Fruit fly (Drosophila melanogaster) whole organism, wandering third instar larva: ENCODE measurements around the gene CG4842.

Experiments used
- Abd-B ChIP-seq: fragments of >200 bp; optimal IDR thresholded peaks from 2 replicates; lab custom pipeline; 2017; ENCODE audit warnings: missing biosample characterization, missing genetic modification characterization
- CG32264 ChIP-seq: fragments of 200-800 bp; sonication (Bioruptor generic); optimal IDR thresholded peaks from 2 replicates; lab custom pipeline; 2016; ENCODE audit warnings: missing biosample characterization, missing genetic modification characterization
- CG9705 ChIP-seq: fragments of 200-800 bp; sonication (Bioruptor generic); optimal IDR thresholded peaks from 2 replicates; lab custom pipeline; 2018; ENCODE audit warnings: missing biosample characterization, mild to moderate bottlenecking, missing genetic modification characterization
- Dfd ChIP-seq: fragments of >200 bp; optimal IDR thresholded peaks from 2 replicates; lab custom pipeline; 2017; ENCODE audit warnings: missing biosample characterization, missing genetic modification characterization
- Dif ChIP-seq: fragments of 200-275, 200-300 bp; sonication (Bioruptor generic); optimal IDR thresholded peaks from 2 replicates; lab custom pipeline; 2018; ENCODE audit warnings: missing biosample characterization, missing genetic modification characterization; ENCODE audit not compliant: partially characterized antibody
- GATAd ChIP-seq: sonication (Bioruptor generic); optimal IDR thresholded peaks from 2 replicates; lab custom pipeline; 2016; ENCODE audit warnings: missing biosample characterization, missing genetic modification characterization
- HLH106 ChIP-seq: fragments of 200-800 bp; optimal IDR thresholded peaks from 3 replicates; lab custom pipeline; 2019; ENCODE audit warnings: missing biosample characterization, mild to moderate bottlenecking, missing genetic modification characterization, moderate library complexity
- Hnf4 ChIP-seq: fragments of 200-800 bp; sonication (Bioruptor generic); optimal IDR thresholded peaks from 2 replicates; lab custom pipeline; 2016; ENCODE audit warnings: missing biosample characterization, mild to moderate bottlenecking, missing genetic modification characterization
- Hr78 ChIP-seq: fragments of >200 bp; optimal IDR thresholded peaks from 2 replicates; lab custom pipeline; 2017; ENCODE audit warnings: missing biosample characterization, missing genetic modification characterization
- Hr83 ChIP-seq: fragments of 200-300 bp; sonication (Bioruptor generic); optimal IDR thresholded peaks from 2 replicates; lab custom pipeline; 2016; ENCODE audit warnings: missing biosample characterization, mild to moderate bottlenecking, missing genetic modification characterization, moderate library complexity; ENCODE audit not compliant: poor library complexity, severe bottlenecking
- Jra ChIP-seq: sonication (Bioruptor generic); optimal IDR thresholded peaks from 2 replicates; lab custom pipeline; 2016; ENCODE audit warnings: missing biosample characterization, missing genetic modification characterization
- Mio ChIP-seq: sonication (Bioruptor generic); optimal IDR thresholded peaks from 2 replicates; lab custom pipeline; 2016; ENCODE audit warnings: missing biosample characterization, missing genetic modification characterization
- Myc ChIP-seq: fragments of >200 bp; optimal IDR thresholded peaks from 2 replicates; lab custom pipeline; 2017
- N ChIP-seq: fragments of >200 bp; optimal IDR thresholded peaks from 2 replicates; lab custom pipeline; 2018; ENCODE audit warnings: missing biosample characterization, missing external identifiers, missing genetic modification characterization
- OdsH ChIP-seq: fragments of 200-800 bp; sonication (Bioruptor generic); optimal IDR thresholded peaks from 2 replicates; lab custom pipeline; 2016; ENCODE audit warnings: missing biosample characterization, mild to moderate bottlenecking, missing genetic modification characterization
- Rel ChIP-seq, 2 experiments: fragments of 200-800 bp; sonication (Bioruptor generic) in 1 of 2; optimal IDR thresholded peaks; 2 replicates in 1 of 2; 3 replicates in 1 of 2; lab custom pipeline; 2016 to 2019; ENCODE audit warnings: mild to moderate bottlenecking in 2 of 2, missing biosample characterization in 2 of 2, missing genetic modification characterization in 2 of 2, moderate library complexity in 1 of 2
- Sp1 ChIP-seq: fragments of 200-800 bp; sonication (Bioruptor generic); optimal IDR thresholded peaks from 3 replicates; lab custom pipeline; 2019; ENCODE audit warnings: missing biosample characterization, mild to moderate bottlenecking, missing genetic modification characterization, moderate library complexity
- Vsx2 ChIP-seq: fragments of 200-300, 225-300 bp; sonication (Bioruptor generic); optimal IDR thresholded peaks from 2 replicates; lab custom pipeline; 2018; ENCODE audit warnings: missing biosample characterization, missing genetic modification characterization; ENCODE audit not compliant: partially characterized antibody
- br ChIP-seq: fragments of 200-800 bp; sonication (Bioruptor generic); optimal IDR thresholded peaks from 2 replicates; lab custom pipeline; 2016; ENCODE audit warnings: missing biosample characterization, missing genetic modification characterization
- brk ChIP-seq: fragments of 200-800 bp; sonication (Bioruptor generic); optimal IDR thresholded peaks from 2 replicates; lab custom pipeline; 2016; ENCODE audit warnings: missing biosample characterization, mild to moderate bottlenecking, missing genetic modification characterization
- dl ChIP-seq, 2 experiments: fragments of 175-275, 200-275 bp in 1 of 2; fragments of 200-275 bp in 1 of 2; sonication (Bioruptor generic); optimal IDR thresholded peaks; lab custom pipeline; 2018; ENCODE audit warnings: mild to moderate bottlenecking in 2 of 2, missing biosample characterization in 2 of 2, missing genetic modification characterization in 2 of 2, moderate library complexity in 2 of 2; ENCODE audit not compliant: partially characterized antibody in 2 of 2, insufficient read depth in 1 of 2
- dmrt93B ChIP-seq: fragments of 200-800 bp; sonication (Bioruptor generic); optimal IDR thresholded peaks from 2 replicates; lab custom pipeline; 2018; ENCODE audit warnings: missing biosample characterization, mild to moderate bottlenecking, missing genetic modification characterization
- dsf ChIP-seq: sonication (Bioruptor generic); optimal IDR thresholded peaks from 2 replicates; lab custom pipeline; 2016; ENCODE audit warnings: missing biosample characterization, missing genetic modification characterization, borderline replicate concordance
- ey ChIP-seq: fragments of 200-800 bp; sonication (Bioruptor generic); optimal IDR thresholded peaks from 2 replicates; lab custom pipeline; 2016; ENCODE audit warnings: missing biosample characterization, missing genetic modification characterization
- foxo ChIP-seq, 2 experiments: fragments of 200-800 bp; sonication (Bioruptor generic); optimal IDR thresholded peaks; 2 replicates in 1 of 2; 3 replicates in 1 of 2; lab custom pipeline; 2016 to 2017; ENCODE audit warnings: missing biosample characterization in 2 of 2, missing genetic modification characterization in 2 of 2
- fru ChIP-seq: fragments of 200-800 bp; sonication (Bioruptor generic); optimal IDR thresholded peaks from 3 replicates; lab custom pipeline; 2016; ENCODE audit warnings: missing biosample characterization, mild to moderate bottlenecking, missing genetic modification characterization
- h ChIP-seq: fragments of 200-800 bp; sonication (Bioruptor generic); optimal IDR thresholded peaks from 3 replicates; lab custom pipeline; 2016; ENCODE audit warnings: missing biosample characterization, mild to moderate bottlenecking, missing genetic modification characterization
- jim ChIP-seq: fragments of 175-275, 200-325 bp; sonication (Bioruptor generic); optimal IDR thresholded peaks from 2 replicates; lab custom pipeline; 2016; ENCODE audit warnings: missing biosample characterization, mild to moderate bottlenecking, missing genetic modification characterization
- lola ChIP-seq: fragments of >200 bp; optimal IDR thresholded peaks from 2 replicates; lab custom pipeline; 2017; ENCODE audit warnings: missing biosample characterization, missing genetic modification characterization
- pan ChIP-seq: fragments of >200 bp; optimal IDR thresholded peaks from 2 replicates; lab custom pipeline; 2017
- psq ChIP-seq: fragments of 200-800 bp; sonication (Bioruptor generic); optimal IDR thresholded peaks from 3 replicates; lab custom pipeline; 2017; ENCODE audit warnings: missing biosample characterization, mild to moderate bottlenecking, missing genetic modification characterization, moderate library complexity
- rgr ChIP-seq: fragments of 200-800 bp; sonication (Bioruptor generic); optimal IDR thresholded peaks from 3 replicates; lab custom pipeline; 2016; ENCODE audit warnings: missing biosample characterization, mild to moderate bottlenecking, missing genetic modification characterization
- sage ChIP-seq: fragments of 200-800 bp; sonication (Bioruptor generic); optimal IDR thresholded peaks from 2 replicates; lab custom pipeline; 2016; ENCODE audit warnings: missing biosample characterization, mild to moderate bottlenecking, missing genetic modification characterization
- sv ChIP-seq: fragments of 200-800 bp; sonication (Bioruptor generic); optimal IDR thresholded peaks from 3 replicates; lab custom pipeline; 2016; ENCODE audit warnings: missing biosample characterization, missing genetic modification characterization
- tai ChIP-seq: sonication (Bioruptor generic); optimal IDR thresholded peaks from 2 replicates; lab custom pipeline; 2016; ENCODE audit warnings: missing biosample characterization, missing genetic modification characterization
- usp ChIP-seq: fragments of >200 bp; optimal IDR thresholded peaks from 2 replicates; lab custom pipeline; 2017; ENCODE audit warnings: missing biosample characterization, missing genetic modification characterization
- woc ChIP-seq: sonication (Bioruptor generic); optimal IDR thresholded peaks from 2 replicates; lab custom pipeline; 2016; ENCODE audit warnings: missing biosample characterization, mild to moderate bottlenecking, missing genetic modification characterization

The CG4842 gene

DNA sequence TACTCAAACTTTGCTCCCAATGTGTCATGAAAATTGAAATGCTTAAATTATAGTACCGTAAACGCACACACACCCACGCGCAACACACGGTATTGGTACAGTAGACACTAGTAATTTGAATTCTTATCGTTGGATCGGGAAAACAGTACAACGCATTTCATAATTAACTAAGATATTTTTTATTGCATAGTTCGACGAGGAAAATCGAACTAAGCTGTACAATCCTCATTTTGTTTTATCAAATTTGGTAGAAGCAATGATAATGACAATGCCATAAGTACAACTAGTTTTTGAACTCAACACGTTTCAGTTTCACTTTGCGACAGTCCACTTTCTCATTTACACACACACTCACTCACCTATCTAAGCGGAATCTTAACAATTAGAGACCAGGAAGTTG lies 12.6 kb downstream of the CG4842 start:
- TF ChIP-seq ey (peak; percentile 43), OdsH (GFP tag; lab: Kevin White, UChicago) (peak; percentile 36), sv (GFP tag; lab: Kevin White, UChicago) (peak; percentile 51), GATAd (no peak), CG32264 (no peak), rgr (peak; percentile 46), tai (GFP tag; lab: Kevin White, UChicago) (no peak), HLH106 (tag; lab: Kevin White, UChicago) (no peak), foxo (GFP tag; optimal IDR thresholded peaks at IDR 0.05; lab: Kevin White, UChicago) (peak in 1 of 2 experiments; percentile 55), jim (GFP tag; lab: Kevin White, UChicago) (no peak), brk (GFP tag; lab: Kevin White, UChicago) (no peak), br (GFP tag; lab: Kevin White, UChicago) (peak; percentile 25), h (GFP tag; lab: Kevin White, UChicago) (peak; percentile 50), Mio (GFP tag; lab: Kevin White, UChicago) (no peak), Rel (GFP tag; optimal IDR thresholded peaks at IDR 0.05; lab: Kevin White, UChicago) (no peak), Rel (tag; optimal IDR thresholded peaks at IDR 0.05; lab: Kevin White, UChicago) (no peak), Sp1 (GFP tag; lab: Kevin White, UChicago) (no peak), fru (GFP tag; lab: Kevin White, UChicago) (peak; percentile 10), Hr78 (GFP tag; lab: Kevin White, UChicago) (no peak), dsf (no peak), Jra (GFP tag; lab: Kevin White, UChicago) (no peak)

DNA sequence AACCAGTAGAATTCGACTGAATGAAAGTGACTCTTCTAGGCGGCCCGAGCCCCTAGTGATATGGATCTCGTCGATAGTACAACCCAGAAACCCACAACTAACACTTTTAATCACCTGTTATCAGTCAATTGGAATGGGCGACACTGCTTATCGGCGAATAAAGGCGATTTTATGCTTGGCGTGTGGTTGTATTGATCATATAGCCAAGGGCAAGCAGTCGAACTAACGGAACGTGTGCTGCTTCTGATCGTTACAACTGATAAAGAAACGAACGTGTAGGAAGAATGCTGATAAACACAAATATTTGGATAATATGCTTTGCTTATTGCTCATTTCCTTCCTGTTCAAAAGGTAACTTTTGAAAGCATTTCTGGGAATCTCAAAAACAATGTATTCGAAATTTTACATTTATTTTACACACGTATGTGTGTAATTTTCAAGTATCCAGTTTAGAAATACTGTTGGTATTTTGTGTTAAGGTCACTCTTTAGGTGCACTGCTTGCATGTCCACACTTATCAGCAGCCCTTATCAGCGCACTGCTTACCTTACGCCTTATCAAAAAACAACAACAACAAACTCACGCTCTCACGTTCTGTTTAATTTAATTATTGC lies 13.1 kb downstream of the CG4842 start, which contains the start of gene Agpat4:
Gene Agpat4, minus strand, starts transcription at position 387 of the 614 bp plus-strand sequence.
- no peak for TF ChIP-seq pan
- peak; percentile 96 for TF ChIP-seq GATAd
- peak; percentile 10 for TF ChIP-seq Myc
- TF ChIP-seq woc (GFP tag; lab: Kevin White, UChicago): no peak
- no peak for TF ChIP-seq lola (GFP tag; lab: Kevin White, UChicago)
- peak; percentile 31 for TF ChIP-seq fru (GFP tag; lab: Kevin White, UChicago)

DNA sequence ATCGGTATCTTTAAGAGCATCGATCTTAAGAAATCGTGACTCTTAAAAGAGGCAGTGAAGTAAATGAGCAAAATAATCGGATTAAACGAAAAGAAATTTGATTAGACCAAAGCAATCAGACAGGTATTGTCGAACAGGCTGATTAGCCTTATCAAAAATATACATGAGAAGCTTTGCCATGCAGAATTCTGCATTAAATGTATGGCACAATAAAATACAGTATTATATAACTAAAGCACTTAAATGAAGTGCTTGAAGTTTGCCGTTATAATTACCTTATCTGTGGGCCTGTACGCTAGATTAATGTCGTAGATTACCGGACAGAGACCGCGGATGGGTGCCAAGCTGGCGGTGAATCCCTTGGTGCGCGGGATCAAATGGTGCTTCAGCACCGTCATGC lies 14.9 kb downstream of the CG4842 start:
- TF ChIP-seq Rel (GFP tag; optimal IDR thresholded peaks at IDR 0.05; lab: Kevin White, UChicago) (no peak), Rel (tag; optimal IDR thresholded peaks at IDR 0.05; lab: Kevin White, UChicago) (peak; percentile 1), Myc (no peak)

DNA sequence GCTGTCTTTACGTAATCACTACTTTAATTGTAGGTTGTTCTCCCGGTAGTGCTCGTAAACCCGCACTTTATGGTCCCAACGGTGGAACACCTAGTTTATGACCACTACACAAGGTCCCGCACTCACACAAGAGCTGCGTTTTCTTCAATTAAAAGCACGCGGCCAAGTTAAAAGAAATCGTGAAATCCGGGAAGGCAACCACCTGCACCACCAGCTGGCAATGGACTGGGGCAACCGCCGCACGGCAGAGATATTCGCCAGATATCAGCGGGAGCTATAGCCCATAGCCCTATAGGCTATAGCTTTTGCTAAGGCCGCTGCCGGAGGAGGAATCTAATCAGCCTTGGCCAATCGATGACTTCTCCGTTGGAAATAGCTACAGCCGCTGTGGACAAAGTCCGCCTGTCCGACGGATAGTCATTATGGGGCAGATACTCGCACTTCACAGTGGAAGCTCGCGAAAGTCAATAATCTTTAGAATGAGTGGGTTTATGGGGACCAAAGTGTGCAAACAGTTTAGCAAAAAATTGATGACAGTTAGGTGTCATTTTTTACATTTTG lies 16.0 kb downstream of the CG4842 start:
- TF ChIP-seq lola (GFP tag; lab: Kevin White, UChicago) (no peak), h (GFP tag; lab: Kevin White, UChicago) (peak; percentile 12)
- TF ChIP-seq, all 38 proteins: peak for 1

DNA sequence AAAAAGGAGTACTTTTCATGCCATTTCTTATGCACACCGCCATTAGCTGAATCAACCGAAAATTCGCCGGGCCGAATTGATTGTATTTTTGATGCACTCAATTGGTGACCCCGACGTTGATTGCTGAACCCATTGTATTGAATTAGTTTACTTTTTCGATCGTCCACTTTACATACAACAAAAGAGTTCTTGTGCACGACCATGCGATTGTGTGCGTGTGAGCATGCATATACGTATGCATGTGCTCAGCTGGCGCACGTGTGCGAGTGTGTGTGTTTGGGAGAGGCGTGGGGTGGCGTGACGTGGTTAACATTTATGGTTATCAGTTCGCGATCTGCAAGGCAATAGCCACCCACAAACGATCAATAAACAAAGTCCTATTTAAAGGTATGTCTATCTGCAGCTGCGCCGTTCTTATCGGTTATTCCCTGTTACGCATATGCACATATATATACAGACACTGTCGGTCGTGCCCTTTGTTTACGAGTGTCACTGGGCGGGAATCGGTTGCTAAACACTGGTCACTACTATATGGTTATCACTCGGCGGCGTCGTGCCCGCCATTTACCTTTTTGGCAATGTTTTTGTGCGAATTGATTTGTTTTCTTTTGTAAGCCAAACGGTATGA lies 17.2 kb downstream of the CG4842 start:
- TF ChIP-seq OdsH (GFP tag; lab: Kevin White, UChicago): peak; percentile 43
- TF ChIP-seq usp (GFP tag; lab: Kevin White, UChicago): no peak
- no peak for TF ChIP-seq Hr78 (GFP tag; lab: Kevin White, UChicago)
- no peak for TF ChIP-seq GATAd
- TF ChIP-seq Dfd (GFP tag; lab: Kevin White, UChicago): no peak
- no peak for TF ChIP-seq rgr
- TF ChIP-seq foxo (GFP tag; optimal IDR thresholded peaks at IDR 0.05; lab: Kevin White, UChicago): no peak
- no peak for TF ChIP-seq Abd-B
- TF ChIP-seq Sp1 (GFP tag; lab: Kevin White, UChicago): peak; percentile 14
- peak; percentile 29 for TF ChIP-seq Hnf4 (GFP tag; lab: Kevin White, UChicago)
- peak; percentile 3 for TF ChIP-seq Rel (GFP tag; optimal IDR thresholded peaks at IDR 0.05; lab: Kevin White, UChicago)
- peak; percentile 62 for TF ChIP-seq Rel (tag; optimal IDR thresholded peaks at IDR 0.05; lab: Kevin White, UChicago)
- no peak for TF ChIP-seq Mio (GFP tag; lab: Kevin White, UChicago)
- no peak for TF ChIP-seq CG9705 (GFP tag; lab: Kevin White, UChicago)
- no peak for TF ChIP-seq Dif (GFP tag; lab: Kevin White, UChicago)
- peak; percentile 0 for TF ChIP-seq woc (GFP tag; lab: Kevin White, UChicago)
- no peak for TF ChIP-seq CG32264
- no peak for TF ChIP-seq Jra (GFP tag; lab: Kevin White, UChicago)
- no peak for TF ChIP-seq dmrt93B (GFP tag; lab: Kevin White, UChicago)
- TF ChIP-seq Myc: no peak
- TF ChIP-seq HLH106 (tag; lab: Kevin White, UChicago): no peak
- TF ChIP-seq fru (GFP tag; lab: Kevin White, UChicago): no peak
- no peak for TF ChIP-seq dl (GFP tag; optimal IDR thresholded peaks at IDR 0.05; lab: Kevin White, UChicago; ENCODE audit: insufficient read depth in 1 of 2, partially characterized antibody in 2 of 2)
- no peak for TF ChIP-seq tai (GFP tag; lab: Kevin White, UChicago)
- TF ChIP-seq psq (GFP tag; lab: Kevin White, UChicago): no peak
- TF ChIP-seq ey: no peak
- no peak for TF ChIP-seq Vsx2 (GFP tag; lab: Kevin White, UChicago)
- no peak for TF ChIP-seq sage (GFP tag; lab: Kevin White, UChicago)
- TF ChIP-seq N (GFP tag; lab: Kevin White, UChicago): peak; percentile 38
- no peak for TF ChIP-seq Hr83 (GFP tag; lab: Kevin White, UChicago)
